Worm (Caenorhabditis elegans) whole organism, L4 larva: ENCODE data around the gene nhr-12.
A peak's percentile ranks its signal among the peaks of the same experiment; 100 is the strongest.

Experiments
- F26F4.8 ChIP-seq: fragments of 200-800 bp; sonication (Bioruptor generic); conservative IDR thresholded peaks from 2 replicates; pipeline ENCODE4 v1.3.6; 2022; ENCODE audit warnings: missing genetic modification characterization, missing compliant biosample characterization
- F49E8.2 ChIP-seq: sonication (generic microtip); optimal IDR thresholded peaks from 2 replicates; lab custom pipeline; 2016; ENCODE audit warnings: missing compliant biosample characterization, mild to moderate bottlenecking, missing genetic modification characterization, borderline replicate concordance
- R02D3.7 ChIP-seq: fragments of 150-350 bp; sonication (generic microtip); optimal IDR thresholded peaks from 3 replicates; lab custom pipeline; 2014; ENCODE audit warnings: missing biosample characterization, missing genetic modification characterization
- Y48G9A.11 ChIP-seq: fragments of 200-800 bp; sonication (Bioruptor generic); IDR thresholded peaks from 2 replicates; pipeline ENCODE4 v1.3.6; 2022; ENCODE audit warnings: missing genetic modification reagents, missing genetic modification characterization, missing compliant biosample characterization
- attf-4 ChIP-seq: sonication (generic microtip); optimal IDR thresholded peaks from 3 replicates; lab custom pipeline; 2017; ENCODE audit warnings: missing biosample characterization, missing genetic modification characterization
- ceh-20 ChIP-seq: fragments of 200-800 bp; sonication (Bioruptor generic); IDR thresholded peaks from 2 replicates; pipeline ENCODE4 v1.3.6; 2022; ENCODE audit warnings: missing genetic modification reagents, missing genetic modification characterization, missing compliant biosample characterization
- ceh-28 ChIP-seq: fragments of 150-350 bp; optimal IDR thresholded peaks from 2 replicates; lab custom pipeline; 2014; ENCODE audit warnings: missing biosample characterization, missing genetic modification reagents, missing genetic modification characterization
- ceh-32 ChIP-seq: sonication (generic microtip); optimal IDR thresholded peaks from 2 replicates; lab custom pipeline; 2016; ENCODE audit warnings: mild to moderate bottlenecking, missing genetic modification characterization, missing compliant biosample characterization; ENCODE audit not compliant: poor library complexity
- ceh-82 ChIP-seq: sonication (generic microtip); optimal IDR thresholded peaks from 2 replicates; lab custom pipeline; 2017; ENCODE audit warnings: missing biosample characterization, missing genetic modification characterization
- cey-2 ChIP-seq: sonication (generic microtip); optimal IDR thresholded peaks from 3 replicates; lab custom pipeline; 2017; ENCODE audit warnings: missing genetic modification characterization, mild to moderate bottlenecking, missing compliant biosample characterization, antibody characterized with exemption, borderline replicate concordance; ENCODE audit not compliant: insufficient read depth
- daf-16 ChIP-seq, 3 experiments: sonication (generic microtip); optimal IDR thresholded peaks; 2 replicates each; lab custom pipeline; 2016 to 2017; ENCODE audit warnings: missing genetic modification characterization in 3 of 3, missing genetic modification reagents in 3 of 3, mild to moderate bottlenecking in 2 of 3, missing compliant biosample characterization in 2 of 3, missing biosample characterization in 1 of 3, moderate library complexity in 1 of 3
- dmd-6 ChIP-seq: fragments of 200-800 bp; sonication (Bioruptor generic); IDR thresholded peaks from 2 replicates; pipeline ENCODE4 v1.3.6; 2022; ENCODE audit warnings: missing genetic modification reagents, missing genetic modification characterization, missing compliant biosample characterization
- dmd-8 ChIP-seq: fragments of 200-800 bp; sonication (Bioruptor generic); IDR thresholded peaks from 2 replicates; pipeline ENCODE4 v1.3.6; 2022; ENCODE audit warnings: missing genetic modification characterization, missing compliant biosample characterization
- duxl-1 ChIP-seq: sonication (generic microtip); optimal IDR thresholded peaks from 2 replicates; lab custom pipeline; 2016; ENCODE audit warnings: mild to moderate bottlenecking, missing genetic modification characterization, moderate library complexity, missing compliant biosample characterization; ENCODE audit not compliant: poor library complexity
- dve-1 ChIP-seq: sonication (generic microtip); optimal IDR thresholded peaks from 2 replicates; lab custom pipeline; 2017; ENCODE audit warnings: antibody characterized with exemption, mild to moderate bottlenecking, missing genetic modification characterization, missing compliant biosample characterization; ENCODE audit not compliant: insufficient read depth
- egl-43 ChIP-seq: fragments of 200-800 bp; sonication (Bioruptor generic); IDR thresholded peaks from 2 replicates; pipeline ENCODE4 v1.3.6; 2022; ENCODE audit warnings: missing genetic modification reagents, missing genetic modification characterization, missing compliant biosample characterization
- fos-1 ChIP-seq: fragments of 150-350 bp; optimal IDR thresholded peaks from 2 replicates; lab custom pipeline; 2014; ENCODE audit warnings: missing biosample characterization, missing genetic modification characterization
- hif-1 ChIP-seq, 2 experiments: sonication (generic microtip); optimal IDR thresholded peaks; 2 replicates each; lab custom pipeline; 2016 to 2017; ENCODE audit warnings: missing compliant biosample characterization in 2 of 2, missing genetic modification characterization in 2 of 2, missing genetic modification reagents in 2 of 2, missing genotype in 2 of 2, mild to moderate bottlenecking in 1 of 2
- lin-13 ChIP-seq: fragments of 150-350 bp; optimal IDR thresholded peaks from 2 replicates; lab custom pipeline; 2014; ENCODE audit warnings: missing biosample characterization, missing genetic modification reagents, missing genetic modification characterization
- lin-29 ChIP-seq: fragments of 200-800 bp; sonication (Bioruptor generic); IDR thresholded peaks from 2 replicates; pipeline ENCODE4 v1.3.6; 2022; ENCODE audit warnings: missing genetic modification reagents, missing genetic modification characterization, missing compliant biosample characterization
- lin-38 ChIP-seq: fragments of 200-800 bp; sonication (Bioruptor generic); IDR thresholded peaks from 2 replicates; pipeline ENCODE4 v1.3.6; 2022; ENCODE audit warnings: missing genetic modification reagents, missing genetic modification characterization, missing compliant biosample characterization
- lir-3 ChIP-seq: sonication (generic microtip); optimal IDR thresholded peaks from 2 replicates; lab custom pipeline; 2016; ENCODE audit warnings: mild to moderate bottlenecking, missing genetic modification characterization, missing compliant biosample characterization
- lsy-2 ChIP-seq, 2 experiments: fragments of 150-350 bp in 1 of 2; sonication (generic microtip) in 1 of 2; optimal IDR thresholded peaks; 2 replicates each; lab custom pipeline; 2014 to 2017; ENCODE audit warnings: missing biosample characterization in 2 of 2, missing genetic modification characterization in 2 of 2
- madf-9 ChIP-seq: fragments of 200-800 bp; sonication (Bioruptor generic); conservative IDR thresholded peaks from 2 replicates; pipeline ENCODE4 v1.3.6; 2022; ENCODE audit warnings: missing genetic modification reagents, missing genetic modification characterization, missing compliant biosample characterization
- mdl-1 ChIP-seq, 2 experiments: fragments of 150-350 bp in 1 of 2; sonication (generic microtip) in 1 of 2; optimal IDR thresholded peaks; 2 replicates each; lab custom pipeline; 2014 to 2017; ENCODE audit warnings: missing biosample characterization in 2 of 2, missing genetic modification characterization in 2 of 2
- nhr-102 ChIP-seq: sonication (generic microtip); optimal IDR thresholded peaks from 2 replicates; lab custom pipeline; 2016; ENCODE audit warnings: mild to moderate bottlenecking, missing genetic modification characterization, moderate library complexity, missing compliant biosample characterization
- nhr-11 ChIP-seq: fragments of 150-350 bp; optimal IDR thresholded peaks from 2 replicates; lab custom pipeline; 2014; ENCODE audit warnings: missing biosample characterization, missing genetic modification characterization
- nhr-28 ChIP-seq: fragments of 150-350 bp; optimal IDR thresholded peaks from 2 replicates; lab custom pipeline; 2014; ENCODE audit warnings: missing biosample characterization, missing genetic modification characterization
- nhr-42 ChIP-seq: fragments of 200-800 bp; sonication (Bioruptor generic); IDR thresholded peaks from 2 replicates; pipeline ENCODE4 v1.3.6; 2022; ENCODE audit warnings: missing genetic modification characterization, missing compliant biosample characterization
- nhr-48 ChIP-seq: sonication (generic microtip); optimal IDR thresholded peaks from 2 replicates; lab custom pipeline; 2016; ENCODE audit warnings: mild to moderate bottlenecking, missing genetic modification characterization, missing compliant biosample characterization
- nhr-76 ChIP-seq: fragments of 150-350 bp; optimal IDR thresholded peaks from 2 replicates; lab custom pipeline; 2014; ENCODE audit warnings: missing biosample characterization, missing genetic modification characterization
- pqm-1 ChIP-seq: sonication (generic microtip); optimal IDR thresholded peaks from 2 replicates; lab custom pipeline; 2017; ENCODE audit warnings: missing biosample characterization, missing genetic modification characterization
- sdz-12 ChIP-seq: fragments of 200-800 bp; sonication (Bioruptor generic); optimal IDR thresholded peaks from 2 replicates; lab custom pipeline; 2018; ENCODE audit warnings: mild to moderate bottlenecking, missing genetic modification characterization, missing compliant biosample characterization
- snpc-4 ChIP-seq: fragments of 150-350 bp; optimal IDR thresholded peaks from 2 replicates; lab custom pipeline; 2014; ENCODE audit warnings: missing biosample characterization, missing genetic modification characterization
- spr-1 ChIP-seq: sonication (generic microtip); optimal IDR thresholded peaks from 2 replicates; lab custom pipeline; 2016; ENCODE audit warnings: mild to moderate bottlenecking, missing genetic modification characterization, missing compliant biosample characterization
- tra-1 ChIP-seq: fragments of 200-800 bp; sonication (Bioruptor generic); IDR thresholded peaks from 2 replicates; pipeline ENCODE4 v1.3.6; 2022; ENCODE audit warnings: missing genetic modification reagents, missing genetic modification characterization, missing compliant biosample characterization
- unc-130 ChIP-seq: sonication (generic microtip); optimal IDR thresholded peaks from 2 replicates; lab custom pipeline; 2016; ENCODE audit warnings: missing genetic modification reagents, missing genetic modification characterization, missing compliant biosample characterization
- unc-39 ChIP-seq: sonication (generic microtip); optimal IDR thresholded peaks from 2 replicates; lab custom pipeline; 2017; ENCODE audit warnings: missing biosample characterization, missing genetic modification characterization
- unc-62 ChIP-seq, 3 experiments: fragments of 150-350 bp in 1 of 3; sonication (generic microtip); optimal IDR thresholded peaks in 2 of 3; peaks in 1 of 3; 1 replicate in 1 of 3; 2 replicates in 2 of 3; lab custom pipeline; 2014 to 2017; ENCODE audit warnings: missing biosample characterization in 3 of 3, missing genetic modification characterization in 3 of 3, missing genetic modification reagents in 3 of 3, missing genotype in 1 of 3
- zag-1 ChIP-seq: fragments of 150-350 bp; optimal IDR thresholded peaks from 2 replicates; lab custom pipeline; 2014; ENCODE audit warnings: missing biosample characterization, missing genetic modification characterization
- ztf-11 ChIP-seq: fragments of 150-350 bp; optimal IDR thresholded peaks from 2 replicates; lab custom pipeline; 2014; ENCODE audit warnings: missing biosample characterization, missing genetic modification characterization

The nhr-12 gene

DNA sequence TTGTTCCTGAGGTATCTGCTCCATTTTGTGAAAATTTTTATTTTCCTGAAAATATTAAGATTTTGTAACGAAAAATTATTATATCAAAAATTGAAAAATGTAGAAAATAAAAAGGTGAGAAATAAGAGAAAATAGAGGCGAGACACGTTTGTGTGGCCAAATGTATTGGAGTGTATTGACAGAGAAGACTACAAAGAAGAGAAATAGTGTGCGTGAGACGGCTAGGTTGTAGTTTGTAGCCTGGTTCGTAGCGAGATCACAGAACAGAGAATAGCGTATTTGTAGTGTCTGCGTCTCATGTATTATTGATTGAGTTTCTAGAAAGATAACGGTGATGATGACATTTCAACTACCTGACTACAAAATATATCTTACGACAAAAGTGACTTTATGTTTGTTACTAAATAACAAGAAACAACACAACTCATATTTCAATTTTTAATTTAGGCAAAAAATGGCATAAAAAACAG is at the start of gene nhr-12:
nhr-12 (minus strand) TSS at position 51 of the 470 bp plus-strand sequence.
- TF ChIP-seq dve-1 (tag; lab: Kevin White, UChicago) (peak; percentile 65), attf-4 (no peak), daf-16 (GFP tag; optimal IDR thresholded peaks at IDR 0.05; lab: Kevin White, UChicago) (no peak), daf-16 (tag; optimal IDR thresholded peaks at IDR 0.05; lab: Kevin White, UChicago) (peak; percentile 59), nhr-11 (tag; lab: Kevin White, UChicago) (peak; percentile 0), unc-62 (GFP tag; optimal IDR thresholded peaks at IDR 0.05 in 1 of 2; lab: Kevin White, UChicago) (peak in 1 of 2 experiments; percentile 10), unc-62 (tag; optimal IDR thresholded peaks at IDR 0.05; lab: Kevin White, UChicago) (no peak), dmd-6 (GFP tag; lab: Robert Waterston, UW) (0 out of 2 replicates have a peak, but pooled peaks have one; percentile 22), nhr-28 (tag; lab: Kevin White, UChicago) (peak; percentile 91), hif-1 (tag; optimal IDR thresholded peaks at IDR 0.05; lab: Kevin White, UChicago) (no peak), spr-1 (tag; lab: Kevin White, UChicago) (no peak), nhr-102 (tag; lab: Kevin White, UChicago) (peak; percentile 10), nhr-48 (tag; lab: Kevin White, UChicago) (no peak)

DNA sequence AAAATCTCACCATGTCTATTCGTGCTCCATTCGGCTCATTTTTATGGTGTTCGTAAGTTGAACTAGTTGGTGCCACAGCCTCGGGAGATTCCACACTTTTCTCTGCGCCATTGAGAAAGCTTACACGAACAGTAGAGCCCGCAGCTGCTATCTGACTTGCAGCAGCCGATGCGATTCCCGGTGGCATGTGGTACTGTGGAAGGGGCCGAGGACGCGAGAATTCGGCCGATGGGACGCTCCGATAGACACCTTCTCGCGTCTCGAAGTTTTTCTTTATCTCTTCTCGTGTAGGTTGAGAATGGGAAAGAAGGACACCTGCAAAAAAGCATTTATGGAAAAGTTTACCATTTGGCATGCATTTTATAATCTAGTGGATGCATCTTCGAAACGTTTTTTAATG is 49.4 kb upstream of the nhr-12 start:
- TF ChIP-seq dmd-8 (peak; percentile 60; the same call in 1 of the 2 replicates), Y48G9A.11 (GFP tag; lab: Robert Waterston, UW) (no peak)

- TF ChIP-seq fos-1 (tag; lab: Kevin White, UChicago) (no peak), mdl-1 (tag; optimal IDR thresholded peaks at IDR 0.05; lab: Kevin White, UChicago) (no peak), zag-1 (no peak), lin-38 (GFP tag; lab: Robert Waterston, UW) (no peak), lsy-2 (tag; optimal IDR thresholded peaks at IDR 0.05; lab: Kevin White, UChicago) (no peak), cey-2 (no peak), sdz-12 (no peak), R02D3.7 (tag; lab: Kevin White, UChicago) (no peak), duxl-1 (tag; lab: Kevin White, UChicago) (no peak), egl-43 (GFP tag; lab: Robert Waterston, UW) (no peak), ztf-11 (tag; lab: Kevin White, UChicago) (no peak), ceh-20 (no peak), tra-1 (no peak)
Measured at ce11 chrV:10130195-10130594, 46.3 kb upstream of the nhr-12 start, which contains the start of gene aos-1. aos-1 (minus strand) TSS chrV:10130295.

- TF ChIP-seq dve-1 (tag; lab: Kevin White, UChicago) (no peak), snpc-4 (tag; lab: Kevin White, UChicago) (no peak), ceh-32 (tag; lab: Kevin White, UChicago) (no peak), pqm-1 (tag; lab: Kevin White, UChicago) (peak; percentile 19), unc-62 (GFP tag; optimal IDR thresholded peaks at IDR 0.05 in 1 of 2; lab: Kevin White, UChicago) (peak in 1 of 2 experiments; percentile 83), unc-62 (tag; optimal IDR thresholded peaks at IDR 0.05; lab: Kevin White, UChicago) (no peak), lin-29 (GFP tag; lab: Robert Waterston, UW) (no peak), dmd-8 (no peak), lin-13 (no peak), madf-9 (GFP tag; lab: Robert Waterston, UW) (no peak), ceh-28 (tag; lab: Kevin White, UChicago) (no peak), daf-16 (GFP tag; optimal IDR thresholded peaks at IDR 0.05; lab: Kevin White, UChicago) (no peak), daf-16 (tag; optimal IDR thresholded peaks at IDR 0.05; lab: Kevin White, UChicago) (peak; percentile 69), ztf-11 (tag; lab: Kevin White, UChicago) (no peak), F26F4.8 (no peak), unc-130 (GFP tag; lab: Kevin White, UChicago) (no peak), zag-1 (no peak), nhr-42 (no peak), lir-3 (tag; lab: Kevin White, UChicago) (no peak), hif-1 (tag; optimal IDR thresholded peaks at IDR 0.05; lab: Kevin White, UChicago) (no peak), ceh-82 (tag; lab: Kevin White, UChicago) (no peak), duxl-1 (tag; lab: Kevin White, UChicago) (no peak), nhr-28 (tag; lab: Kevin White, UChicago) (peak; percentile 21), unc-39 (tag; lab: Kevin White, UChicago) (no peak), F49E8.2 (tag; lab: Kevin White, UChicago) (no peak), nhr-76 (tag; lab: Kevin White, UChicago) (no peak)
- TF ChIP-seq, all 104 proteins: peak for 4
Measured at ce11 chrV:10124799-10125548, 41.1 kb upstream of the nhr-12 start, which contains the start of gene C08B6.10. C08B6.10 (plus strand) TSS chrV:10125498.
